Worm (Caenorhabditis elegans): Measurements from ENCODE around the gene str-260.

ce11 chrV:3555986-3556385, 29.0 kb downstream of the str-260 start, which contains the start of gene grl-30:
- no peak for TF ChIP-seq aptf-2 (GFP tag; conservative IDR thresholded peaks at IDR 0.05)
- no peak for TF ChIP-seq Y95B8A.8 (GFP tag; IDR thresholded peaks at IDR 0.05)
- no peak for TF ChIP-seq C06A6.2 (GFP tag; conservative IDR thresholded peaks at IDR 0.05)
- TF ChIP-seq madf-6 (GFP tag; IDR thresholded peaks at IDR 0.05): no peak
